Fruit fly (Drosophila melanogaster) whole organism, embryonic: Measurements from ENCODE around the gene CG31038.

Experiments used
- Adf1 ChIP-seq: fragments of 200-800 bp; sonication (Bioruptor generic); IDR thresholded peaks from 2 replicates; pipeline ENCODE4 v1.3.6; 2022; ENCODE audit warnings: missing biosample characterization, missing genetic modification characterization
- BEAF-32 ChIP-seq: fragments of 200-800 bp; sonication (Bioruptor generic); optimal IDR thresholded peaks from 3 replicates; lab custom pipeline; 2017; ENCODE audit warnings: missing biosample characterization, missing genetic modification characterization, mild to moderate bottlenecking, moderate library complexity, missing genetic modification reagents
- CG10366 ChIP-seq: fragments of 200-800 bp; sonication (Bioruptor generic); IDR thresholded peaks from 2 replicates; pipeline ENCODE4 v1.3.6; 2022; ENCODE audit warnings: missing biosample characterization, missing genetic modification characterization
- CG11456 ChIP-seq: fragments of 200-800 bp; sonication (Bioruptor generic); IDR thresholded peaks from 3 replicates; pipeline ENCODE4 v1.3.6; 2022; ENCODE audit warnings: missing biosample characterization, missing genetic modification characterization
- CG11695 ChIP-seq: fragments of 200-800 bp; sonication (Bioruptor generic); IDR thresholded peaks from 3 replicates; pipeline ENCODE4 v1.3.6; 2022; ENCODE audit warnings: missing biosample characterization, missing genetic modification characterization
- CG12391 ChIP-seq: fragments of 200-800 bp; sonication (Bioruptor generic); optimal IDR thresholded peaks from 3 replicates; lab custom pipeline; 2018; ENCODE audit warnings: missing biosample characterization, mild to moderate bottlenecking, missing genetic modification characterization, moderate library complexity
- CG14667 ChIP-seq: fragments of 200-800 bp; sonication (Bioruptor generic); IDR thresholded peaks from 2 replicates; pipeline ENCODE4 v1.3.6; 2022; ENCODE audit warnings: missing biosample characterization, missing genetic modification characterization
- CG1529 ChIP-seq: fragments of 200-800 bp; sonication (Bioruptor generic); optimal IDR thresholded peaks from 3 replicates; lab custom pipeline; 2018; ENCODE audit warnings: missing biosample characterization, missing genetic modification characterization
- CG1603 ChIP-seq: fragments of 200-800 bp; sonication (Bioruptor generic); optimal IDR thresholded peaks from 2 replicates; lab custom pipeline; 2019; ENCODE audit warnings: missing biosample characterization, mild to moderate bottlenecking, missing genetic modification characterization, moderate library complexity
- CG16863 ChIP-seq: fragments of 200-800 bp; sonication (Bioruptor generic); optimal IDR thresholded peaks from 3 replicates; lab custom pipeline; 2016; ENCODE audit warnings: missing biosample characterization, missing genetic modification characterization
- CG17912 ChIP-seq: fragments of 200-800 bp; sonication (Bioruptor generic); optimal IDR thresholded peaks from 2 replicates; lab custom pipeline; 2018; ENCODE audit warnings: missing biosample characterization, mild to moderate bottlenecking, missing genetic modification characterization
- CG9876 ChIP-seq: fragments of 200-800 bp; sonication (Bioruptor generic); optimal IDR thresholded peaks from 2 replicates; lab custom pipeline; 2016; ENCODE audit warnings: missing biosample characterization, missing genetic modification characterization
- D ChIP-seq, 2 experiments: fragments of 200-800 bp in 1 of 2; fragments of >200 bp in 1 of 2; sonication (Bioruptor generic) in 1 of 2; optimal IDR thresholded peaks; 2 replicates in 1 of 2; 3 replicates in 1 of 2; lab custom pipeline; 2017; ENCODE audit warnings: mild to moderate bottlenecking in 1 of 2, missing biosample characterization in 1 of 2, missing genetic modification characterization in 1 of 2, missing genetic modification reagents in 1 of 2
- Dp ChIP-seq: fragments of 200-800 bp; sonication (Bioruptor generic); optimal IDR thresholded peaks from 2 replicates; lab custom pipeline; 2018; ENCODE audit warnings: missing biosample characterization, mild to moderate bottlenecking, missing genetic modification characterization, moderate library complexity
- Eip74EF ChIP-seq, 2 experiments: fragments of 200-800 bp in 1 of 2; fragments of >200 bp in 1 of 2; sonication (Bioruptor generic) in 1 of 2; optimal IDR thresholded peaks; 2 replicates each; lab custom pipeline; 2017 to 2019; ENCODE audit warnings: missing biosample characterization in 2 of 2, missing genetic modification characterization in 2 of 2, mild to moderate bottlenecking in 1 of 2, moderate library complexity in 1 of 2
- Fer3 ChIP-seq: fragments of 200-800 bp; sonication (Bioruptor generic); optimal IDR thresholded peaks from 2 replicates; lab custom pipeline; 2018; ENCODE audit warnings: missing biosample characterization, mild to moderate bottlenecking, missing genetic modification characterization, moderate library complexity
- Hey ChIP-seq: fragments of 200-800 bp; sonication (Bioruptor generic); optimal IDR thresholded peaks from 3 replicates; lab custom pipeline; 2018; ENCODE audit warnings: missing biosample characterization, mild to moderate bottlenecking, missing genetic modification characterization
- HmgZ ChIP-seq: fragments of 200-800 bp; sonication (Bioruptor generic); optimal IDR thresholded peaks from 2 replicates; lab custom pipeline; 2018; ENCODE audit warnings: missing biosample characterization, mild to moderate bottlenecking, missing genetic modification characterization
- Mes4 ChIP-seq: fragments of 200-800 bp; sonication (Bioruptor generic); optimal IDR thresholded peaks from 2 replicates; lab custom pipeline; 2016; ENCODE audit warnings: missing biosample characterization, missing genetic modification characterization
- NC2α ChIP-seq: fragments of 200-800 bp; sonication (Bioruptor generic); optimal IDR thresholded peaks from 2 replicates; lab custom pipeline; 2016; ENCODE audit warnings: missing biosample characterization, missing genetic modification characterization
- Nf-YA ChIP-seq: fragments of 200-800 bp; sonication (Bioruptor generic); IDR thresholded peaks from 2 replicates; pipeline ENCODE4 v1.3.6; 2022; ENCODE audit warnings: missing biosample characterization, missing genetic modification characterization
- Oaz ChIP-seq: fragments of 200-800 bp; sonication (Bioruptor generic); IDR thresholded peaks from 2 replicates; pipeline ENCODE4 v1.3.6; 2022; ENCODE audit warnings: missing biosample characterization, missing genetic modification characterization
- Oli ChIP-seq: fragments of 200-800 bp; sonication (Bioruptor generic); optimal IDR thresholded peaks from 2 replicates; lab custom pipeline; 2018; ENCODE audit warnings: missing biosample characterization, mild to moderate bottlenecking, missing genetic modification characterization, moderate library complexity
- Ravus ChIP-seq: fragments of 200-800 bp; sonication (Bioruptor generic); IDR thresholded peaks from 2 replicates; pipeline ENCODE4 v1.3.6; 2022; ENCODE audit warnings: missing biosample characterization, missing genetic modification characterization
- Rfx ChIP-seq: fragments of 200-800 bp; sonication (Bioruptor generic); IDR thresholded peaks from 2 replicates; pipeline ENCODE4 v1.3.6; 2022; ENCODE audit warnings: missing biosample characterization, missing genetic modification characterization
- Taf1 ChIP-seq: fragments of 200-800 bp; sonication (Bioruptor generic); IDR thresholded peaks from 2 replicates; pipeline ENCODE4 v1.3.6; 2022; ENCODE audit warnings: missing biosample characterization, missing genetic modification characterization
- Xbp1 ChIP-seq: fragments of 200-800 bp; sonication (Bioruptor generic); optimal IDR thresholded peaks from 3 replicates; lab custom pipeline; 2016; ENCODE audit warnings: missing biosample characterization, mild to moderate bottlenecking, missing genetic modification characterization
- amos ChIP-seq: fragments of 200-800 bp; sonication (Bioruptor generic); IDR thresholded peaks from 2 replicates; pipeline ENCODE4 v1.3.6; 2022; ENCODE audit warnings: missing biosample characterization, missing genetic modification characterization; ENCODE audit not compliant: partially characterized antibody
- aop ChIP-seq: fragments of 200-800 bp; sonication (Bioruptor generic); IDR thresholded peaks from 2 replicates; pipeline ENCODE4 v1.3.6; 2022; ENCODE audit warnings: missing biosample characterization, missing genetic modification characterization
- ara ChIP-seq: fragments of 200-800 bp; sonication (Bioruptor generic); IDR thresholded peaks from 2 replicates; pipeline ENCODE4 v1.3.6; 2022; ENCODE audit warnings: missing biosample characterization, missing genetic modification characterization
- ash1 ChIP-seq: fragments of 200-800 bp; sonication (Bioruptor generic); optimal IDR thresholded peaks from 2 replicates; lab custom pipeline; 2018; ENCODE audit warnings: missing biosample characterization, mild to moderate bottlenecking, missing genetic modification characterization
- cato ChIP-seq: fragments of 200-800 bp; sonication (Bioruptor generic); optimal IDR thresholded peaks from 2 replicates; lab custom pipeline; 2016; ENCODE audit warnings: missing biosample characterization, missing genetic modification characterization, borderline replicate concordance
- ci ChIP-seq: fragments of 200-800 bp; sonication (Bioruptor generic); IDR thresholded peaks from 3 replicates; pipeline ENCODE4 v1.3.6; 2022; ENCODE audit warnings: missing biosample characterization, missing genetic modification characterization
- crc ChIP-seq: fragments of 200-800 bp; sonication (Bioruptor generic); optimal IDR thresholded peaks from 2 replicates; lab custom pipeline; 2016; ENCODE audit warnings: missing biosample characterization, missing genetic modification characterization
- ems ChIP-seq: fragments of 200-800 bp; sonication (Bioruptor generic); optimal IDR thresholded peaks from 3 replicates; lab custom pipeline; 2016; ENCODE audit warnings: missing biosample characterization, missing genetic modification characterization
- gce ChIP-seq: fragments of 200-800 bp; sonication (Bioruptor generic); IDR thresholded peaks from 3 replicates; pipeline ENCODE4 v1.3.6; 2022; ENCODE audit warnings: missing biosample characterization, missing genetic modification characterization
- gem ChIP-seq: fragments of 200-800 bp; sonication (Bioruptor generic); optimal IDR thresholded peaks from 2 replicates; lab custom pipeline; 2019; ENCODE audit warnings: missing biosample characterization, mild to moderate bottlenecking, missing genetic modification characterization, moderate library complexity
- grn ChIP-seq: fragments of 200-800 bp; sonication (Bioruptor generic); optimal IDR thresholded peaks from 3 replicates; lab custom pipeline; 2017; ENCODE audit warnings: missing biosample characterization, missing genetic modification characterization
- h ChIP-seq: fragments of >200 bp; optimal IDR thresholded peaks from 2 replicates; lab custom pipeline; 2017
- ken ChIP-seq: fragments of 200-800 bp; sonication (Bioruptor generic); IDR thresholded peaks from 3 replicates; pipeline ENCODE4 v1.3.6; 2022; ENCODE audit warnings: missing biosample characterization, missing genetic modification characterization
- nerfin-1 ChIP-seq: fragments of 200-800 bp; sonication (Bioruptor generic); optimal IDR thresholded peaks from 3 replicates; lab custom pipeline; 2019; ENCODE audit warnings: missing biosample characterization, mild to moderate bottlenecking, missing genetic modification characterization, moderate library complexity
- nom ChIP-seq: fragments of 200-800 bp; sonication (Bioruptor generic); optimal IDR thresholded peaks from 2 replicates; lab custom pipeline; 2017; ENCODE audit warnings: missing biosample characterization, missing genetic modification characterization, mild to moderate bottlenecking, moderate library complexity, missing genetic modification reagents
- pan ChIP-seq, 4 experiments: fragments of >200 bp in 3 of 4; fragments of 200-800 bp in 1 of 4; sonication (Bioruptor generic) in 1 of 4; optimal IDR thresholded peaks in 3 of 4; IDR thresholded peaks in 1 of 4; 2 replicates each; pipeline versions ENCODE4 v1.3.6 to Lab custom; 2017 to 2022; ENCODE audit warnings: missing biosample characterization in 2 of 4, missing genetic modification characterization in 2 of 4, mixed read lengths in 1 of 4
- pb ChIP-seq: fragments of 200-800 bp; sonication (Bioruptor generic); optimal IDR thresholded peaks from 3 replicates; lab custom pipeline; 2016; ENCODE audit warnings: missing biosample characterization, missing genetic modification characterization
- pfk ChIP-seq: fragments of 200-800 bp; sonication (Bioruptor generic); optimal IDR thresholded peaks from 2 replicates; lab custom pipeline; 2018; ENCODE audit warnings: missing biosample characterization, mild to moderate bottlenecking, missing genetic modification characterization, moderate library complexity
- sc ChIP-seq, 3 experiments: fragments of >200 bp in 2 of 3; fragments of 200-800 bp in 1 of 3; sonication (Bioruptor generic) in 1 of 3; optimal IDR thresholded peaks; 2 replicates in 2 of 3; 3 replicates in 1 of 3; lab custom pipeline; 2017; ENCODE audit warnings: mild to moderate bottlenecking in 1 of 3, missing biosample characterization in 1 of 3, missing genetic modification characterization in 1 of 3, missing genetic modification reagents in 1 of 3
- sd ChIP-seq: fragments of 200-800 bp; sonication (Bioruptor generic); optimal IDR thresholded peaks from 3 replicates; lab custom pipeline; 2018; ENCODE audit warnings: missing biosample characterization, mild to moderate bottlenecking, missing genetic modification characterization, moderate library complexity
- ttk ChIP-seq: fragments of 200-800 bp; sonication (Bioruptor generic); IDR thresholded peaks from 2 replicates; pipeline ENCODE4 v2.1.2; 2022; ENCODE audit warnings: missing biosample characterization, missing genetic modification characterization
- tx ChIP-seq: fragments of 200-800 bp; sonication (Bioruptor generic); optimal IDR thresholded peaks from 2 replicates; lab custom pipeline; 2016; ENCODE audit warnings: missing biosample characterization, missing genetic modification characterization

The CG31038 gene

DNA sequence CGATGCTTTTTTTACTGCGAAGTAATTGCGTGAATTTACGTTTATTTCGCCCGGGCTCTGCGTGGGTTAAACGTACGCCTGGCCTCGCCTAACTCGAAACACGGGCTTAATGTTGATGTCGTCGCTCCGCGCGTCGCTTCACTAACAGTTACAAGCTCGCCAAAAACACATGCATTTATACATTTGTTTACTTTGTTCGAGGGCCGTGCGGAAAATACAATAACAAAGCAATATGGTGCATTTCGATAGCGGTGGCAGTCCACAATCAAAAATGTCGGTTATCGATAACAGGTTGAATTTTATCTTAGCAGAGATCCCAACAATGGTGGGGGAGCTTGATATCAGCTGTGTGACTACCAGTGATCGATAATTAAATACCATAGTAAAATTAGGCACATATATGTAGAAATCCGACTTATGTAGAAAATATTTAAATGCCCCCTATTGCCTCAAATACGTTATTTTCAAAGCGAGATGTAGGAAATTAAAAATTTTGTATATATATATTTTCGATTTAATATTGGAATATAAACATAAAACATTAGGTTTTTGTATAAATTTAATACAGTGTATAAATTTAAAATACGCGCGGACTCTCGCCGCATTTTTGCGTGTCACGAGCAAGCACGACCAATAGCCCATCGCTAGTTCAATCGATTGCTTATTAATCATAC is 8.0 kb upstream of the CG31038 start, which contains the start of gene Zip99C:
Zip99C (minus strand) TSS at position 220 of the 674 bp plus-strand sequence.
- TF ChIP-seq CG1603 (tag; lab: Kevin White, UChicago) (peak; percentile 64), nerfin-1 (tag; lab: Kevin White, UChicago) (no peak), pb (GFP tag; lab: Kevin White, UChicago) (no peak), Xbp1 (peak; percentile 49), ken (no peak), sc (optimal IDR thresholded peaks at IDR 0.05; lab: Kevin White, UChicago) (no peak), sc (GFP tag; optimal IDR thresholded peaks at IDR 0.05; lab: Kevin White, UChicago) (no peak), Mes4 (GFP tag; lab: Kevin White, UChicago) (no peak), Oli (tag; lab: Kevin White, UChicago) (no peak), Eip74EF (GFP tag; optimal IDR thresholded peaks at IDR 0.05; lab: Kevin White, UChicago) (no peak), ems (GFP tag; lab: Kevin White, UChicago) (no peak), Oaz (GFP tag; lab: Robert Waterston, UW) (no peak), Rfx (GFP tag; lab: Robert Waterston, UW) (peak; percentile 56), CG1529 (GFP tag; lab: Kevin White, UChicago) (no peak), HmgZ (tag; lab: Kevin White, UChicago) (peak; percentile 30), Adf1 (GFP tag; lab: Robert Waterston, UW) (no peak), D (optimal IDR thresholded peaks at IDR 0.05; lab: Kevin White, UChicago) (no peak), D (GFP tag; optimal IDR thresholded peaks at IDR 0.05; lab: Kevin White, UChicago) (no peak), Taf1 (GFP tag; lab: Robert Waterston, UW) (no peak), pan (optimal IDR thresholded peaks at IDR 0.05; lab: Kevin White, UChicago) (no peak), pan (GFP tag; optimal IDR thresholded peaks at IDR 0.05 in 1 of 2, IDR thresholded peaks at IDR 0.05 in 1 of 2) (no peak), sd (tag; lab: Kevin White, UChicago) (peak; percentile 89), amos (GFP tag; lab: Robert Waterston, UW) (peak; percentile 95), CG10366 (GFP tag; lab: Robert Waterston, UW) (peak; percentile 24; the same call in 1 of the 2 replicates), ttk (GFP tag; lab: Robert Waterston, UW) (no peak), h (no peak), ci (GFP tag; lab: Robert Waterston, UW) (peak; percentile 33; the same call in 2 of the 3 replicates), gce (GFP tag; lab: Robert Waterston, UW) (no peak), ash1 (GFP tag; lab: Kevin White, UChicago) (no peak), Nf-YA (GFP tag; lab: Robert Waterston, UW) (no peak), CG11456 (GFP tag; lab: Robert Waterston, UW) (no peak; the same call in 2 of the 3 replicates), nom (GFP tag; lab: Kevin White, UChicago) (peak; percentile 32), aop (no peak), Hey (tag; lab: Kevin White, UChicago) (no peak), crc (GFP tag; lab: Kevin White, UChicago) (no peak), gem (peak; percentile 53), tx (GFP tag; lab: Kevin White, UChicago) (no peak), CG17912 (GFP tag; lab: Kevin White, UChicago) (no peak), cato (GFP tag; lab: Kevin White, UChicago) (no peak), CG11695 (GFP tag; lab: Robert Waterston, UW) (no peak), ara (GFP tag; lab: Robert Waterston, UW) (no peak), CG14667 (GFP tag; lab: Robert Waterston, UW) (no peak), Ravus (no peak), CG12391 (tag; lab: Kevin White, UChicago) (peak; percentile 65), NC2α (GFP tag; lab: Kevin White, UChicago) (no peak), BEAF-32 (GFP tag; lab: Kevin White, UChicago) (peak; percentile 94), grn (GFP tag; lab: Kevin White, UChicago) (no peak), pfk (GFP tag; lab: Kevin White, UChicago) (no peak), Fer3 (peak; percentile 8), CG9876 (GFP tag; lab: Kevin White, UChicago) (no peak), Dp (GFP tag; lab: Kevin White, UChicago) (peak; percentile 90), CG16863 (GFP tag; lab: Kevin White, UChicago) (no peak)
